Worm (Caenorhabditis elegans) whole organism, L4/young adult: ENCODE data around the gene wapl-1.

Experiments used
- W03F9.2 ChIP-seq: fragments of 150-350 bp; optimal IDR thresholded peaks from 2 replicates; lab custom pipeline; 2014; ENCODE audit warnings: missing biosample characterization, missing genetic modification characterization
- dao-5 ChIP-seq: sonication (generic microtip); optimal IDR thresholded peaks from 2 replicates; lab custom pipeline; 2016; ENCODE audit warnings: missing genotype, missing genetic modification characterization, moderate library complexity, missing compliant biosample characterization
- him-1 ChIP-seq: sonication (generic microtip); optimal IDR thresholded peaks from 2 replicates; lab custom pipeline; 2016; ENCODE audit warnings: missing genotype, missing genetic modification reagents, missing genetic modification characterization, missing compliant biosample characterization

DNA sequence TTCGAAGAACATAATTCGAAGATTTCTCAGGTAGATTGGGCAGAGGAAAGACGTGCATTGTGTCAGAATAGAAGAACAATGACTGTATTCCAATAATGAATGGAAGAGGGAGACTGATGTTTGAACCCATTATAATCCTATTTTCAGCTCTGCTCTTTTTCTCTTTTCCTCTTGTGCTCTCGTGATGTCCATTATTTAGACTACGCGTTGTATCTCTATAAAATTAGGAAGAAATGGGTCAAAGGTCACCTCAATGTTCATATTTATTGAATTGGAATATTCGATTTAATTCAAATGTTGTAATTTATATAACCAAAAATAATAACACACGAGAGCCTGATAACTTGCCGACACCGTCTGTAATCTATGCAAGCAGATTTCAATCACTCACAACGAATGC, 6.3 kb downstream of the wapl-1 start, which contains the start of gene fbxb-74:
- TF ChIP-seq dao-5 (tag; lab: Kevin White, UChicago) (no peak), him-1 (tag; lab: Kevin White, UChicago) (no peak), W03F9.2 (no peak)
